Worm (Caenorhabditis elegans): Measurements from ENCODE around the gene K06A4.6.
A peak's percentile ranks its signal among the peaks of the same experiment; 100 is the strongest.

K06A4.6 gene

DNA sequence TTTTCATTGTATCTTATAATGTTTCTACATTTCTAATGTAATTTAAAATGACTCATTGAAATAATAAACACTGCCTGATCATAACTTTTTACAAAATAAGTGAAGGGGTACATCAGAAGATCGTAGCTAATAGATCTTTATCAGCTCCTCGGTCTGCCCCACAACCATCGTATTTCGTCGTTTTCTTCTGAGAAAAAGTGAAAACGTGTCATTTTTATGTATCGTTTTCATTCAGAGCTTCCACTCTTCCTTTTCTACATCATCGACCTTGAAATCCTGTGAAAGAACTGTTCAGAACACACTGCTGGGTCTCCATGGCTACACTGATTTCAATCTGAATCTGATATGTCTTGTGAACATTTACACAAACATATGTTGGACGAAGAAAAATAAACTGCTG is 18.8 kb upstream of the K06A4.6 start (continued):
- TF ChIP-seq nhr-11 (tag; optimal IDR thresholded peaks at IDR 0.05) = no peak
- TF ChIP-seq egl-27 (tag; optimal IDR thresholded peaks at IDR 0.05) = no peak
- TF ChIP-seq php-3 (GFP tag; IDR thresholded peaks at IDR 0.05) = no peak
- no peak for TF ChIP-seq egl-43 (GFP tag; IDR thresholded peaks at IDR 0.05)
- TF ChIP-seq zfp-3 (GFP tag; conservative IDR thresholded peaks at IDR 0.05) = no peak

DNA sequence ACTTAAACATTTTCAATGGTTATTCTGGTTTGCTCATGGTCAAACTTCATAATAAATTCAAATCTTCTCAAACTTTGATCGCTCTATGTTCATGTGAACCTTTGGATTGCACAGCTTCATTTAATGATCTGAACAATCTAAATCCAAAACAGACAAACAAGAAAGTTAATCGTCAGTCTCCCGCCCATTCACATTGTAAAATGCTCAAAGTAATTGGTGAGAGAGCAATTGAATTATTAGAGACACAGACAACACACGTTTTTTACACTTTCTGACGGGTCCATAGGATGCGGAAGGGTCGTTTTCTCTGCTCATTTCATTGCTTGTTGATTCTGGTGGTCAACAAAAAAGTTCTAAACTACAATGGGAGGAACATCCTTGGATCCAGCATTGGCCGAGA is 16.3 kb upstream of the K06A4.6 start, which contains the start of gene gsnl-1:
TSS of gene gsnl-1 (plus strand) at position 301 of the 400 bp plus-strand sequence.
- TF ChIP-seq tag-97 (GFP tag; IDR thresholded peaks at IDR 0.05) (no peak), snpc-1.2 (GFP tag; IDR thresholded peaks at IDR 0.05) (no peak), daf-16 (GFP tag; optimal IDR thresholded peaks at IDR 0.05) (peak in 1 of 2 experiments; percentile 37), daf-16 (tag; optimal IDR thresholded peaks at IDR 0.05) (no peak), Y5F2A.4 (GFP tag; optimal IDR thresholded peaks at IDR 0.05) (no peak)

DNA sequence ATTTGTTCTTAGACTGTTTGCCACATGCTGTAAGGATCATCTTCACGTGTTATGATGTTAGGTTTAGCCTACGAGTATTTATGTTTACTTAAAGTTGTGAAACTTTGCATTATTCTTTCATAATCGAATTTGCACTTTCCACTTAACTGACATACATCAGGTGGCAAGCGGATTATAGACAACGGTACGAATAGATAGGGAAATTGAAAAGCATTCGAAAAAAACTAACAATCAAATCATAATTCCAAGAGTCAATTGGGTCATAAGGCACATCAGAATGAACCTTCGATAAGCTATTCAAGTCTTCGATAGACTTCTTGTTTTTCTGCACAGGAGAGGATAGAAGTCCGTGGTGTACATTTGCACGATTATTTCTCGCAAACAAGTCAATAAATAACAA is 12.0 kb upstream of the K06A4.6 start:
- TF ChIP-seq zag-1 (tag; optimal IDR thresholded peaks at IDR 0.05) (no peak), cey-2 (tag; optimal IDR thresholded peaks at IDR 0.05; ENCODE audit: borderline replicate concordance, insufficient read depth) (no peak), R02D3.7 (tag; optimal IDR thresholded peaks at IDR 0.05) (no peak), tag-97 (GFP tag; IDR thresholded peaks at IDR 0.05) (no peak), fos-1 (tag; optimal IDR thresholded peaks at IDR 0.05) (no peak), ceh-44 (GFP tag; IDR thresholded peaks at IDR 0.05) (no peak), skn-1 (tag; optimal IDR thresholded peaks at IDR 0.05) (no peak), fkh-10 (GFP tag; optimal IDR thresholded peaks at IDR 0.05) (no peak), Y105C5A.15 (GFP tag; IDR thresholded peaks at IDR 0.05) (no peak), lin-13 (GFP tag; optimal IDR thresholded peaks at IDR 0.05) (no peak), lsy-2 (tag; optimal IDR thresholded peaks at IDR 0.05) (no peak), lin-39 (tag; optimal IDR thresholded peaks at IDR 0.05) (no peak), T20F7.1 (GFP tag; optimal IDR thresholded peaks at IDR 0.05) (no peak), zip-2 (tag; optimal IDR thresholded peaks at IDR 0.05) (no peak), dmd-8 (GFP tag; IDR thresholded peaks at IDR 0.05) (no peak), daf-16 (GFP tag; optimal IDR thresholded peaks at IDR 0.05) (no peak), daf-16 (tag; optimal IDR thresholded peaks at IDR 0.05) (peak; percentile 26), tra-1 (GFP tag; IDR thresholded peaks at IDR 0.05) (no peak), pqm-1 (tag; optimal IDR thresholded peaks at IDR 0.05) (peak; percentile 19), dpl-1 (GFP tag; optimal IDR thresholded peaks at IDR 0.05) (no peak), snpc-1.2 (GFP tag; IDR thresholded peaks at IDR 0.05) (no peak), hlh-11 (tag; optimal IDR thresholded peaks at IDR 0.05) (peak; percentile 35), nhr-28 (tag; optimal IDR thresholded peaks at IDR 0.05) (peak; percentile 26), ctbp-1 (GFP tag; IDR thresholded peaks at IDR 0.05) (no peak), F44E2.7 (GFP tag; IDR thresholded peaks at IDR 0.05) (no peak), egl-43 (GFP tag; IDR thresholded peaks at IDR 0.05) (no peak), lir-3 (tag; optimal IDR thresholded peaks at IDR 0.05) (no peak), unc-130 (GFP tag; optimal IDR thresholded peaks at IDR 0.05) (no peak), dve-1 (tag; optimal IDR thresholded peaks at IDR 0.05; ENCODE audit: insufficient read depth) (peak; percentile 56), F10B5.3 (tag; optimal IDR thresholded peaks at IDR 0.05) (no peak), spr-3 (GFP tag; optimal IDR thresholded peaks at IDR 0.05) (no peak), nhr-237 (tag; optimal IDR thresholded peaks at IDR 0.05) (no peak), lim-7 (GFP tag; IDR thresholded peaks at IDR 0.05) (no peak), daf-12 (tag; optimal IDR thresholded peaks at IDR 0.05) (no peak), sdz-12 (GFP tag; optimal IDR thresholded peaks at IDR 0.05) (no peak), ceh-62 (tag; optimal IDR thresholded peaks at IDR 0.05) (no peak), dmd-6 (GFP tag; IDR thresholded peaks at IDR 0.05) (peak; percentile 68), F26F4.8 (GFP tag; conservative IDR thresholded peaks at IDR 0.05) (no peak)
